Fruit fly (Drosophila melanogaster) whole organism, embryonic: ENCODE data around the gene glob3.

Experiments
- Asciz ChIP-seq: fragments of 200-800 bp; sonication (Bioruptor generic); optimal IDR thresholded peaks from 2 replicates; lab custom pipeline; 2017; ENCODE audit warnings: missing biosample characterization, mild to moderate bottlenecking, missing genetic modification characterization, missing genetic modification reagents
- CG10147 ChIP-seq: fragments of 200-800 bp; sonication (Bioruptor generic); optimal IDR thresholded peaks from 2 replicates; lab custom pipeline; 2019; ENCODE audit warnings: missing biosample characterization, mild to moderate bottlenecking, missing genetic modification characterization, moderate library complexity
- CG1024 ChIP-seq: fragments of 200-800 bp; sonication (Bioruptor generic); IDR thresholded peaks from 2 replicates; pipeline ENCODE4 v1.3.6; 2022; ENCODE audit warnings: missing biosample characterization, missing genetic modification characterization
- CG10462 ChIP-seq: fragments of 200-800 bp; sonication (Bioruptor generic); optimal IDR thresholded peaks from 2 replicates; lab custom pipeline; 2016; ENCODE audit warnings: missing biosample characterization, missing genetic modification characterization
- CG12104 ChIP-seq: fragments of 200-800 bp; sonication (Bioruptor generic); optimal IDR thresholded peaks from 3 replicates; lab custom pipeline; 2016; ENCODE audit warnings: missing biosample characterization, missing genetic modification characterization
- CG12391 ChIP-seq: fragments of 200-800 bp; sonication (Bioruptor generic); optimal IDR thresholded peaks from 3 replicates; lab custom pipeline; 2018; ENCODE audit warnings: missing biosample characterization, mild to moderate bottlenecking, missing genetic modification characterization, moderate library complexity
- CG12744 ChIP-seq: fragments of 200-800 bp; sonication (Bioruptor generic); optimal IDR thresholded peaks from 2 replicates; lab custom pipeline; 2016; ENCODE audit warnings: missing biosample characterization, missing genetic modification characterization
- CG13123 ChIP-seq: fragments of 200-800 bp; sonication (Bioruptor generic); optimal IDR thresholded peaks from 2 replicates; lab custom pipeline; 2016; ENCODE audit warnings: missing biosample characterization, missing genetic modification characterization
- CG15479 ChIP-seq: fragments of 200-800 bp; sonication (Bioruptor generic); optimal IDR thresholded peaks from 3 replicates; lab custom pipeline; 2019; ENCODE audit warnings: missing biosample characterization, mild to moderate bottlenecking, missing genetic modification characterization, moderate library complexity
- CG1603 ChIP-seq: fragments of 200-800 bp; sonication (Bioruptor generic); optimal IDR thresholded peaks from 2 replicates; lab custom pipeline; 2019; ENCODE audit warnings: missing biosample characterization, mild to moderate bottlenecking, missing genetic modification characterization, moderate library complexity
- CG2120 ChIP-seq: fragments of 200-800 bp; sonication (Bioruptor generic); optimal IDR thresholded peaks from 3 replicates; lab custom pipeline; 2016; ENCODE audit warnings: missing biosample characterization, missing genetic modification characterization
- CG3163 ChIP-seq: fragments of 200-800 bp; sonication (Bioruptor generic); optimal IDR thresholded peaks from 3 replicates; lab custom pipeline; 2016; ENCODE audit warnings: missing biosample characterization, missing genetic modification characterization
- CG32532 ChIP-seq: fragments of 200-800 bp; sonication (Bioruptor generic); IDR thresholded peaks from 2 replicates; pipeline ENCODE4 v1.3.6; 2022; ENCODE audit warnings: missing biosample characterization, missing genetic modification characterization
- CG32767 ChIP-seq: fragments of 200-800 bp; sonication (Bioruptor generic); IDR thresholded peaks from 2 replicates; pipeline ENCODE4 v1.3.6; 2022; ENCODE audit warnings: missing biosample characterization, missing genetic modification characterization
- CG4282 ChIP-seq: fragments of 200-800 bp; sonication (Bioruptor generic); optimal IDR thresholded peaks from 2 replicates; lab custom pipeline; 2016; ENCODE audit warnings: missing biosample characterization, missing genetic modification characterization
- CG5953 ChIP-seq: fragments of 200-800 bp; sonication (Bioruptor generic); IDR thresholded peaks from 2 replicates; pipeline ENCODE4 v1.3.6; 2022; ENCODE audit warnings: missing biosample characterization, missing genetic modification characterization
- CG6272 ChIP-seq: fragments of 200-800 bp; sonication (Bioruptor generic); IDR thresholded peaks from 2 replicates; pipeline ENCODE4 v1.3.6; 2022; ENCODE audit warnings: missing biosample characterization, missing genetic modification characterization
- CG6791 ChIP-seq: fragments of 200-800 bp; sonication (Bioruptor generic); IDR thresholded peaks from 3 replicates; pipeline ENCODE4 v1.3.6; 2022; ENCODE audit warnings: missing biosample characterization, missing genetic modification characterization; ENCODE audit not compliant: partially characterized antibody
- CG8359 ChIP-seq: fragments of 200-800 bp; sonication (Bioruptor generic); optimal IDR thresholded peaks from 2 replicates; lab custom pipeline; 2017; ENCODE audit warnings: missing biosample characterization, mild to moderate bottlenecking, missing genetic modification characterization, borderline replicate concordance
- CG8388 ChIP-seq: fragments of 200-800 bp; sonication (Bioruptor generic); optimal IDR thresholded peaks from 2 replicates; lab custom pipeline; 2019; ENCODE audit warnings: missing biosample characterization, mild to moderate bottlenecking, missing genetic modification characterization, moderate library complexity
- CG9817 ChIP-seq: fragments of 200-800 bp; sonication (Bioruptor generic); optimal IDR thresholded peaks from 2 replicates; lab custom pipeline; 2018; ENCODE audit warnings: missing biosample characterization, mild to moderate bottlenecking, missing genetic modification characterization, moderate library complexity
- CkIIα-i1 ChIP-seq: fragments of 200-800 bp; sonication (Bioruptor generic); IDR thresholded peaks from 2 replicates; pipeline ENCODE4 v1.3.6; 2022; ENCODE audit warnings: missing biosample characterization, missing genetic modification characterization
- Dbx ChIP-seq: fragments of 200-800 bp; sonication (Bioruptor generic); IDR thresholded peaks from 3 replicates; pipeline ENCODE4 v1.3.6; 2022; ENCODE audit warnings: missing biosample characterization, missing genetic modification characterization
- E2f2 ChIP-seq: fragments of 200-800 bp; sonication (Bioruptor generic); IDR thresholded peaks from 2 replicates; pipeline ENCODE4 v1.3.6; 2022; ENCODE audit warnings: missing biosample characterization, missing genetic modification characterization
- H15 ChIP-seq: fragments of 200-800 bp; sonication (Bioruptor generic); IDR thresholded peaks from 3 replicates; pipeline ENCODE4 v1.3.6; 2022; ENCODE audit warnings: missing biosample characterization, missing genetic modification characterization
- HHEX ChIP-seq: fragments of 200-800 bp; sonication (Bioruptor generic); optimal IDR thresholded peaks from 3 replicates; lab custom pipeline; 2017; ENCODE audit warnings: missing biosample characterization, mild to moderate bottlenecking, missing genetic modification characterization, missing genetic modification reagents
- Lim3 ChIP-seq: fragments of 200-800 bp; sonication (Bioruptor generic); IDR thresholded peaks from 2 replicates; pipeline ENCODE4 v1.3.6; 2022; ENCODE audit warnings: missing biosample characterization, missing genetic modification characterization
- Mes4 ChIP-seq: fragments of 200-800 bp; sonication (Bioruptor generic); optimal IDR thresholded peaks from 2 replicates; lab custom pipeline; 2016; ENCODE audit warnings: missing biosample characterization, missing genetic modification characterization
- NFAT ChIP-seq: fragments of 200-800 bp; sonication (Bioruptor generic); IDR thresholded peaks from 2 replicates; pipeline ENCODE4 v1.3.6; 2022; ENCODE audit warnings: missing biosample characterization, missing genetic modification characterization
- NK7.1 ChIP-seq: fragments of 200-800 bp; sonication (Bioruptor generic); optimal IDR thresholded peaks from 3 replicates; lab custom pipeline; 2016; ENCODE audit warnings: missing biosample characterization, missing genetic modification characterization
- Nf-YB ChIP-seq: fragments of 200-800 bp; sonication (Bioruptor generic); optimal IDR thresholded peaks from 3 replicates; lab custom pipeline; 2019; ENCODE audit warnings: missing biosample characterization, mild to moderate bottlenecking, missing genetic modification characterization, moderate library complexity
- NfI ChIP-seq: fragments of 200-800 bp; sonication (Bioruptor generic); optimal IDR thresholded peaks from 3 replicates; lab custom pipeline; 2018; ENCODE audit warnings: missing biosample characterization, mild to moderate bottlenecking, missing genetic modification characterization, moderate library complexity
- Ravus ChIP-seq: fragments of 200-800 bp; sonication (Bioruptor generic); IDR thresholded peaks from 2 replicates; pipeline ENCODE4 v1.3.6; 2022; ENCODE audit warnings: missing biosample characterization, missing genetic modification characterization
- Sin3A ChIP-seq: fragments of >200 bp; optimal IDR thresholded peaks from 2 replicates; lab custom pipeline; 2018
- Sox100B ChIP-seq: fragments of 200-800 bp; sonication (Bioruptor generic); optimal IDR thresholded peaks from 3 replicates; lab custom pipeline; 2018; ENCODE audit warnings: missing biosample characterization, mild to moderate bottlenecking, missing genetic modification characterization
- Spps ChIP-seq: fragments of 200-800 bp; sonication (Bioruptor generic); optimal IDR thresholded peaks from 2 replicates; lab custom pipeline; 2018; ENCODE audit warnings: missing biosample characterization, mild to moderate bottlenecking, missing genetic modification characterization
- Trl ChIP-seq, 3 experiments: fragments of >200 bp in 2 of 3; fragments of 200-800 bp in 1 of 3; sonication (Bioruptor generic) in 1 of 3; optimal IDR thresholded peaks; 2 replicates in 1 of 3; 3 replicates in 2 of 3; lab custom pipeline; 2016 to 2017; ENCODE audit warnings: missing biosample characterization in 1 of 3, missing genetic modification characterization in 1 of 3
- ab ChIP-seq: fragments of 200-800 bp; sonication (Bioruptor generic); optimal IDR thresholded peaks from 2 replicates; lab custom pipeline; 2016; ENCODE audit warnings: missing biosample characterization, missing genetic modification characterization
- bcd ChIP-seq: fragments of 200-800 bp; sonication (Bioruptor generic); optimal IDR thresholded peaks from 2 replicates; lab custom pipeline; 2017; ENCODE audit warnings: missing biosample characterization, mild to moderate bottlenecking, missing genetic modification characterization
- cas ChIP-seq: fragments of 200-800 bp; sonication (Bioruptor generic); IDR thresholded peaks from 2 replicates; pipeline ENCODE4 v1.3.6; 2022; ENCODE audit warnings: missing biosample characterization, missing genetic modification characterization
- chn ChIP-seq: fragments of 200-800 bp; sonication (Bioruptor generic); optimal IDR thresholded peaks from 2 replicates; lab custom pipeline; 2016; ENCODE audit warnings: missing biosample characterization, missing genetic modification characterization
- da ChIP-seq: fragments of 200-800 bp; sonication (Bioruptor generic); optimal IDR thresholded peaks from 2 replicates; lab custom pipeline; 2016; ENCODE audit warnings: missing biosample characterization, missing genetic modification characterization
- lola ChIP-seq, 3 experiments: fragments of >200 bp in 2 of 3; fragments of 200-800 bp in 1 of 3; sonication (Bioruptor generic) in 1 of 3; optimal IDR thresholded peaks; 2 replicates each; lab custom pipeline; 2017 to 2019; ENCODE audit warnings: missing biosample characterization in 3 of 3, missing genetic modification characterization in 3 of 3, mild to moderate bottlenecking in 1 of 3, moderate library complexity in 1 of 3
- maf-S ChIP-seq: fragments of 200-800 bp; sonication (Bioruptor generic); optimal IDR thresholded peaks from 2 replicates; lab custom pipeline; 2016; ENCODE audit warnings: missing biosample characterization, missing genetic modification characterization
- oc ChIP-seq: fragments of 200-800 bp; sonication (Bioruptor generic); optimal IDR thresholded peaks from 2 replicates; lab custom pipeline; 2018; ENCODE audit warnings: missing biosample characterization, mild to moderate bottlenecking, missing genetic modification characterization, moderate library complexity
- pita ChIP-seq: fragments of 200-800 bp; sonication (Bioruptor generic); optimal IDR thresholded peaks from 2 replicates; lab custom pipeline; 2017; ENCODE audit warnings: missing biosample characterization, mild to moderate bottlenecking, missing genetic modification characterization
- pros ChIP-seq: fragments of 200-800 bp; sonication (Bioruptor generic); optimal IDR thresholded peaks from 3 replicates; lab custom pipeline; 2019; ENCODE audit warnings: missing biosample characterization, mild to moderate bottlenecking, missing genetic modification characterization, moderate library complexity
- ro ChIP-seq: fragments of 200-800 bp; sonication (Bioruptor generic); IDR thresholded peaks from 2 replicates; pipeline ENCODE4 v1.3.6; 2022; ENCODE audit warnings: missing biosample characterization, missing genetic modification characterization
- run ChIP-seq: fragments of 200-800 bp; sonication (Bioruptor generic); optimal IDR thresholded peaks from 3 replicates; lab custom pipeline; 2018; ENCODE audit warnings: missing biosample characterization, mild to moderate bottlenecking, missing genetic modification characterization
- sens-2 ChIP-seq: fragments of 200-800 bp; sonication (Bioruptor generic); IDR thresholded peaks from 2 replicates; pipeline ENCODE4 v1.3.6; 2022; ENCODE audit warnings: missing biosample characterization, missing genetic modification characterization
- sob ChIP-seq: fragments of 200-800 bp; sonication (Bioruptor generic); IDR thresholded peaks from 2 replicates; pipeline ENCODE4 v1.3.6; 2022; ENCODE audit warnings: missing biosample characterization, missing genetic modification characterization

glob3 gene

dm6 chr3R:5791497-5791896 is 38.4 kb upstream of the glob3 start, which contains the start of gene Hpf1 (continued):
- TF ChIP-seq CG4282 (GFP tag; lab: Kevin White, UChicago) (peak; percentile 97), CG1603 (tag; lab: Kevin White, UChicago) (peak; percentile 97), CG5953 (GFP tag; lab: Robert Waterston, UW) (peak; percentile 93), CG12744 (GFP tag; lab: Kevin White, UChicago) (peak; percentile 98), CG12391 (tag; lab: Kevin White, UChicago) (peak; percentile 98), cas (GFP tag; lab: Robert Waterston, UW) (peak; percentile 96), ro (peak; percentile 92), CG1024 (GFP tag; lab: Robert Waterston, UW) (peak; percentile 89), Mes4 (GFP tag; lab: Kevin White, UChicago) (peak; percentile 97), chn (peak; percentile 99), Asciz (peak; percentile 96), pros (GFP tag; lab: Kevin White, UChicago) (peak; percentile 30), Spps (tag; lab: Kevin White, UChicago) (peak; percentile 94), H15 (GFP tag; lab: Robert Waterston, UW) (peak; percentile 97), CG2120 (peak; percentile 99), NK7.1 (peak; percentile 97), Lim3 (GFP tag; lab: Robert Waterston, UW) (peak; percentile 85), CG8359 (peak; percentile 90), HHEX (peak; percentile 98), CG8388 (GFP tag; lab: Kevin White, UChicago) (peak; percentile 96), CG6791 (GFP tag; lab: Robert Waterston, UW) (peak; percentile 59; the same call in 1 of the 3 replicates), Trl (optimal IDR thresholded peaks at IDR 0.05; lab: Kevin White, UChicago) (no peak), Trl (GFP tag; optimal IDR thresholded peaks at IDR 0.05; lab: Kevin White, UChicago) (peak; percentile 99), ab (GFP tag; lab: Kevin White, UChicago) (peak; percentile 96), pita (no peak), CG15479 (peak; percentile 73), Sin3A (no peak), CG10147 (GFP tag; lab: Kevin White, UChicago) (peak; percentile 98), run (peak; percentile 93), bcd (peak; percentile 98), Nf-YB (GFP tag; lab: Kevin White, UChicago) (peak; percentile 88), sens-2 (peak; percentile 86), E2f2 (peak; percentile 86), CG10462 (peak; percentile 98), maf-S (GFP tag; lab: Kevin White, UChicago) (peak; percentile 98), lola (GFP tag; optimal IDR thresholded peaks at IDR 0.05; lab: Kevin White, UChicago) (peak in 1 of 3 experiments; percentile 96), CG6272 (GFP tag; lab: Robert Waterston, UW) (peak; percentile 98), Sox100B (GFP tag; lab: Kevin White, UChicago) (peak; percentile 96), CG13123 (GFP tag; lab: Kevin White, UChicago) (peak; percentile 95), Ravus (GFP tag; lab: Robert Waterston, UW) (peak; percentile 93), Dbx (GFP tag; lab: Robert Waterston, UW) (peak; percentile 98), CkIIα-i1 (peak; percentile 81; the same call in 1 of the 2 replicates), CG32532 (peak; percentile 99), CG3163 (peak; percentile 91), NfI (GFP tag; lab: Kevin White, UChicago) (peak; percentile 98), oc (peak; percentile 97), CG12104 (peak; percentile 95), CG32767 (GFP tag; lab: Robert Waterston, UW) (peak; percentile 97), NFAT (GFP tag; lab: Robert Waterston, UW) (peak; percentile 97), CG9817 (tag; lab: Kevin White, UChicago) (peak; percentile 98), sob (GFP tag; lab: Robert Waterston, UW) (peak; percentile 98), da (GFP tag; lab: Kevin White, UChicago) (peak; percentile 97)
